Worm (Caenorhabditis elegans): Measurements from ENCODE around the gene F49C12.6.

DNA sequence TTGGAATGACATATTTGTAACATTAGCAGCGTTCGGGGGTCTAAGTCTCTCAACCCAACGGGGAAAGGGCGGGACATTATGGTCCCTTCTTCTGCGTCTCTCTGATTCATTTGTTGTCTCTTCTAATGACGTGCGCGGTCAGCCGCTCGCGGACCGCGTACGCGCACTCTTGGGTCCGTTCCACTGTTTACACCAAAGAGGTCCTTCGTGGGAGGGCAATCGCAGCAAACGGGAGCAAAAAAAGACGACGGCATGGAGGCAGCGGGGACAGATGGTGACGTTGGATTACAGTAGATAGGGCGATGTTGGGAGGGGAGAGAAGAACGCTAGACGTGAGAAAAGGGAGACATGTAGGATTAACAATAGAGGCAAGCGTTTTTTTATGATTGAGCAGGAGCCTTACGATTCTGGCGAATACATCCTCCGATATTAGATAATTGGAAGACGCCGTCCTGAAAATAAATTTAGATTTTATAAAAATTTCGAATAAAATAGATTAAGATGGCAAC is 45.0 kb downstream of the F49C12.6 start, which contains the start of gene flh-1:
- TF ChIP-seq blmp-1 (tag; optimal IDR thresholded peaks at IDR 0.05) (no peak), ceh-83 (GFP tag; optimal IDR thresholded peaks at IDR 0.05) (peak; percentile 17), elt-3 (tag; optimal IDR thresholded peaks at IDR 0.05) (no peak), pha-4 (tag; optimal IDR thresholded peaks at IDR 0.05) (peak; percentile 35), ztf-11 (tag; optimal IDR thresholded peaks at IDR 0.05) (peak; percentile 37), nhr-28 (tag; optimal IDR thresholded peaks at IDR 0.05) (no peak), lin-13 (tag; optimal IDR thresholded peaks at IDR 0.05) (no peak), unc-62 (GFP tag; optimal IDR thresholded peaks at IDR 0.05) (peak; percentile 25)

Data from whole organism, mixed stage, embryonic.